Worm (Caenorhabditis elegans): Measurements from ENCODE around the gene Y32F6A.4.

Y32F6A.4 gene

DNA sequence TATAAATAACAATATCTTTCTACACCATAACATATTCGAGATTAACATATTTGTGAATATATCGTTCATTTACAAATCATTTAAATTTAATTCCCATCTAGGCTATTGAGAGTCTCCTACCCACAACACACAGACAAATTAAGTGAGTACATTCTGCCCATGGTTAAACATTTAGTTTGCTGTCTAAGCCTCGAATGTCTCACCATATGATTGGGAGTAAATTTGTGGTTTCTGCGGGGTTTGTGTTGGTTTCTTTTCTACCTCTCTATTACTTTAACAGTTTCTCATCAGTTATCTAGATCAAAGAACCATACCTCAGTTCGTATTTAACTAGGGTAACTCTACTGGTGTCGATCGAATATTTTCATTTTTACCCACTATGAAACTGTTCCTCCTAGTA, 35.4 kb downstream of the Y32F6A.4 start, which contains the start of gene ugt-2 (continued):
- TF ChIP-seq ceh-82 (tag; optimal IDR thresholded peaks at IDR 0.05) (no peak), nhr-20 (tag; optimal IDR thresholded peaks at IDR 0.05) (peak; percentile 33), elt-3 (tag; optimal IDR thresholded peaks at IDR 0.05) (peak in 1 of 6 experiments; percentile 0), lin-13 (GFP tag; optimal IDR thresholded peaks at IDR 0.05) (no peak), lin-14 (GFP tag; optimal IDR thresholded peaks at IDR 0.05) (peak; percentile 22), lin-35 (GFP tag; optimal IDR thresholded peaks at IDR 0.05) (peak in 1 of 2 experiments; percentile 37), tlp-1 (tag; optimal IDR thresholded peaks at IDR 0.05) (no peak), efl-3 (GFP tag; optimal IDR thresholded peaks at IDR 0.05) (no peak), aha-1 (tag; optimal IDR thresholded peaks at IDR 0.05) (no peak), sup-37 (GFP tag; optimal IDR thresholded peaks at IDR 0.05) (no peak), dsc-1 (tag; optimal IDR thresholded peaks at IDR 0.05) (no peak), unc-130 (tag; optimal IDR thresholded peaks at IDR 0.05) (no peak), C04F5.9 (tag; optimal IDR thresholded peaks at IDR 0.05) (no peak), unc-86 (tag; optimal IDR thresholded peaks at IDR 0.05) (no peak), ama-1 (optimal IDR thresholded peaks at IDR 0.05) (no peak), fkh-10 (GFP tag; optimal IDR thresholded peaks at IDR 0.05) (no peak), pag-3 (tag; optimal IDR thresholded peaks at IDR 0.05; ENCODE audit: borderline replicate concordance, insufficient read depth) (no peak), nhr-90 (tag; optimal IDR thresholded peaks at IDR 0.05; ENCODE audit: poor library complexity) (no peak), mep-1 (tag; optimal IDR thresholded peaks at IDR 0.05) (no peak), nhr-237 (tag; optimal IDR thresholded peaks at IDR 0.05) (no peak), hpl-2 (GFP tag; optimal IDR thresholded peaks at IDR 0.05) (no peak), swsn-7 (tag; optimal IDR thresholded peaks at IDR 0.05) (no peak), lir-3 (tag; optimal IDR thresholded peaks at IDR 0.05; ENCODE audit: poor library complexity) (peak; percentile 8), ceh-88 (GFP tag; IDR thresholded peaks at IDR 0.05) (no peak), skn-1 (tag; optimal IDR thresholded peaks at IDR 0.05) (no peak), elt-2 (tag; optimal IDR thresholded peaks at IDR 0.05) (peak; percentile 46)

DNA sequence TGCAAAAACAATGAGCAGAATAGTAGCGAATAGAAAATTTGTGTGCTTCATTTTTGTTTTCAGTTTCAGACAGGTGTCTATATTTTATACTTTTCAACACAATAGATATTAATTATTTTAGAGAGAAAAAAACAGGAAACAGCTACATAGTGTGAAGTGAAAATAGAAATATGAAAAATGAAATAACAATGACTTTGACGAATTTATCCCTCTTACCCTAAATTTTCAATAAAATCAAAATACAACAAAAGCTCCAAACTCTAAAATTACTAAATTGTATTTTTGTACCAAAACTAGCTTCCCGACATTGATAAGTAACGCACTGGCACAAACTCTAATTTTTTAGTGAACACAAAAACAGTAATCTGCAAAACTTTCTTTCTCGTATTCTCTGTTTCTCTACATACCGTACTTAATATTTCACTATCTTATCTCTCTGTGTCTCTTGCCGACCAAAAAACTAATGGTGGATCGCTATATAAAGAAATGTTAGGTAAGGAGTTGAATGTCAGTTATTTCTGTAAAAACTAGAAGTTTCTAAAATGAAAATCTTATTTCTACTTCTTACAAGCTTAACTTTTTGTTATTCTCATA, 38.6 kb downstream of the Y32F6A.4 start, which contains the start of the genes col-151 and ugt-1:
col-151 (minus strand) TSS at position 51 of the 594 bp plus-strand sequence.
ugt-1 (plus strand) TSS at position 491 of the 594 bp plus-strand sequence.
- TF ChIP-seq pqm-1 (tag; optimal IDR thresholded peaks at IDR 0.05) (no peak), nhr-20 (tag; optimal IDR thresholded peaks at IDR 0.05) (no peak), isw-1 (GFP tag; IDR thresholded peaks at IDR 0.05) (no peak), lin-13 (GFP tag; optimal IDR thresholded peaks at IDR 0.05) (no peak), ceh-88 (GFP tag; IDR thresholded peaks at IDR 0.05) (no peak), tlp-1 (tag; optimal IDR thresholded peaks at IDR 0.05) (no peak), fos-1 (tag; optimal IDR thresholded peaks at IDR 0.05) (no peak), zag-1 (tag; optimal IDR thresholded peaks at IDR 0.05) (no peak), xbp-1 (tag; optimal IDR thresholded peaks at IDR 0.05) (no peak), zip-4 (GFP tag; optimal IDR thresholded peaks at IDR 0.05) (no peak), hpl-2 (GFP tag; optimal IDR thresholded peaks at IDR 0.05) (no peak), Y116A8C.19 (tag; optimal IDR thresholded peaks at IDR 0.05; ENCODE audit: borderline replicate concordance) (no peak), nhr-237 (tag; optimal IDR thresholded peaks at IDR 0.05) (no peak), C04F5.9 (tag; optimal IDR thresholded peaks at IDR 0.05) (no peak), egl-27 (tag; optimal IDR thresholded peaks at IDR 0.05) (no peak), nhr-19 (GFP tag; conservative IDR thresholded peaks at IDR 0.05) (no peak), vab-15 (tag; optimal IDR thresholded peaks at IDR 0.05) (no peak), mef-2 (tag; optimal IDR thresholded peaks at IDR 0.05) (no peak)

DNA sequence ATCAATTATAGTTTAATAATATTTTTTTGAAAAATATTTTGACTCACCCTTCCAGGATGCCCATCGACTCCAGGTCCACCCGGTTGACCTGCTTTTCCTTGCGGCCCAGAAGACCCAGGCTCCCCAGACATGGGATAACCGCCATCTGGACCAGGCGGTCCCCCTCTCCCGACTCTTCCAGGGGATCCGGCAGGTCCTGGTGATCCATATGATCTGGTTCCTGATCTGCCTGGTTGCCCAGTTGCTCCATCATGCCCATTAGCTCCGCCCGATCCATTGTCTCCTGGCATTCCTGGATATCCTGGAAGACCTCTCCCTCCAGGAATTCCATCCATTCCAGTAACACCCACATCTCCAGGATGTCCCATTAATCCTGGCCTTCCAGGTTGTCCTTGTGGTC, 40.2 kb downstream of the Y32F6A.4 start:
- TF ChIP-seq ceh-63 (GFP tag; optimal IDR thresholded peaks at IDR 0.05) (peak; percentile 36), xbp-1 (tag; optimal IDR thresholded peaks at IDR 0.05) (no peak), ama-1 (optimal IDR thresholded peaks at IDR 0.05) (no peak), nhr-90 (tag; optimal IDR thresholded peaks at IDR 0.05; ENCODE audit: poor library complexity) (no peak), lsy-2 (tag; optimal IDR thresholded peaks at IDR 0.05) (no peak), unc-130 (tag; optimal IDR thresholded peaks at IDR 0.05) (no peak)
